Worm (Caenorhabditis elegans) whole organism, L2 larva: Measurements from ENCODE around the gene lin-31.

ENCODE experiments used
- ama-1 ChIP-seq: fragments of 150-350 bp; optimal IDR thresholded peaks from 2 replicates; lab custom pipeline; 2018; ENCODE audit warnings: inconsistent platforms
- elt-3 ChIP-seq: sonication (generic microtip); optimal IDR thresholded peaks from 2 replicates; lab custom pipeline; 2017; ENCODE audit warnings: missing biosample characterization, missing genetic modification characterization
- fos-1 ChIP-seq: fragments of 150-350 bp; optimal IDR thresholded peaks from 2 replicates; lab custom pipeline; 2014; ENCODE audit warnings: missing biosample characterization, missing genetic modification characterization
- gmeb-1 ChIP-seq: fragments of 150-350 bp; optimal IDR thresholded peaks from 2 replicates; lab custom pipeline; 2014; ENCODE audit warnings: missing biosample characterization, missing genetic modification characterization
- lin-11 ChIP-seq: fragments of 150-350 bp; sonication (generic microtip); optimal IDR thresholded peaks from 2 replicates; lab custom pipeline; 2014; ENCODE audit warnings: missing biosample characterization, missing genetic modification characterization, inconsistent platforms, mixed read lengths
- lin-39 ChIP-seq: fragments of 150-350 bp; optimal IDR thresholded peaks from 2 replicates; lab custom pipeline; 2014; ENCODE audit warnings: missing biosample characterization, missing genetic modification reagents, missing genetic modification characterization
- nhr-77 ChIP-seq: fragments of 150-350 bp; optimal IDR thresholded peaks from 2 replicates; lab custom pipeline; 2014; ENCODE audit warnings: missing biosample characterization, missing genetic modification characterization

- TF ChIP-seq lin-11 (tag; lab: Kevin White, UChicago) (no peak), gmeb-1 (tag; lab: Kevin White, UChicago) (no peak), elt-3 (no peak), ama-1 (no peak), lin-39 (tag; lab: Kevin White, UChicago) (no peak), fos-1 (tag; lab: Kevin White, UChicago) (no peak), nhr-77 (tag; lab: Kevin White, UChicago) (no peak)
Measured at ce11 chrII:3967061-3967460, 15.3 kb upstream of the lin-31 start.
